Worm (Caenorhabditis elegans) whole organism, L1 larva: Measurements from ENCODE around the gene T01B7.5.

Experiments
- C04F5.9 ChIP-seq: sonication (generic microtip); optimal IDR thresholded peaks from 2 replicates; lab custom pipeline; 2016; ENCODE audit warnings: missing genetic modification characterization, missing compliant biosample characterization
- C16A3.4 ChIP-seq: fragments of 150-350 bp; optimal IDR thresholded peaks from 2 replicates; lab custom pipeline; 2014; ENCODE audit warnings: missing biosample characterization, missing genetic modification characterization
- C34B4.2 ChIP-seq: sonication (generic microtip); optimal IDR thresholded peaks from 2 replicates; lab custom pipeline; 2017; ENCODE audit warnings: mild to moderate bottlenecking, missing genetic modification characterization, missing compliant biosample characterization
- Y116A8C.19 ChIP-seq: sonication (generic microtip); optimal IDR thresholded peaks from 2 replicates; lab custom pipeline; 2016; ENCODE audit warnings: missing compliant biosample characterization, missing genetic modification characterization, borderline replicate concordance
- aly-2 ChIP-seq: fragments of 150-350 bp; optimal IDR thresholded peaks from 2 replicates; lab custom pipeline; 2014; ENCODE audit warnings: missing biosample characterization, missing genetic modification characterization
- blmp-1 ChIP-seq: fragments of 150-350 bp; optimal IDR thresholded peaks from 2 replicates; lab custom pipeline; 2014; ENCODE audit warnings: missing biosample characterization, missing genetic modification characterization
- ceh-82 ChIP-seq, 3 experiments: fragments of 150-350 bp in 1 of 3; sonication (generic microtip) in 2 of 3; optimal IDR thresholded peaks; 2 replicates each; lab custom pipeline; 2014 to 2017; ENCODE audit warnings: missing biosample characterization in 3 of 3, missing genetic modification characterization in 3 of 3
- efl-1 ChIP-seq, 4 experiments: fragments of 150-350 bp; optimal IDR thresholded peaks in 3 of 4; peaks in 1 of 4; 1 replicate in 1 of 4; 2 replicates in 3 of 4; lab custom pipeline; 2014; ENCODE audit warnings: missing biosample characterization in 2 of 4, missing genetic modification characterization in 2 of 4, missing genetic modification reagents in 2 of 4
- elt-2 ChIP-seq: sonication (generic microtip); optimal IDR thresholded peaks from 2 replicates; lab custom pipeline; 2016; ENCODE audit warnings: missing genetic modification characterization, mild to moderate bottlenecking, inconsistent platforms, missing compliant biosample characterization, missing genetic modification reagents
- elt-3 ChIP-seq, 6 experiments: fragments of 150-350 bp in 1 of 6; sonication (generic microtip); optimal IDR thresholded peaks; 2 replicates each; lab custom pipeline; 2017 to 2018; ENCODE audit warnings: missing biosample characterization in 6 of 6, missing genetic modification characterization in 6 of 6, inconsistent platforms in 1 of 6
- fkh-4 ChIP-seq: sonication (generic microtip); optimal IDR thresholded peaks from 2 replicates; lab custom pipeline; 2016; ENCODE audit warnings: missing compliant biosample characterization, missing genetic modification characterization, borderline replicate concordance
- fkh-8 ChIP-seq: sonication (generic microtip); optimal IDR thresholded peaks from 2 replicates; lab custom pipeline; 2016; ENCODE audit warnings: mild to moderate bottlenecking, missing genetic modification characterization, missing compliant biosample characterization
- fos-1 ChIP-seq: fragments of 150-350 bp; optimal IDR thresholded peaks from 2 replicates; lab custom pipeline; 2014; ENCODE audit warnings: missing biosample characterization, missing genetic modification characterization
- irx-1 ChIP-seq: sonication (generic microtip); optimal IDR thresholded peaks from 2 replicates; lab custom pipeline; 2016; ENCODE audit warnings: missing genetic modification characterization, missing compliant biosample characterization
- jun-1 ChIP-seq: fragments of 150-350 bp; optimal IDR thresholded peaks from 2 replicates; lab custom pipeline; 2014; ENCODE audit warnings: missing biosample characterization, missing genetic modification reagents, missing genetic modification characterization
- lin-13 ChIP-seq: fragments of 150-350 bp; optimal IDR thresholded peaks from 2 replicates; lab custom pipeline; 2014; ENCODE audit warnings: missing biosample characterization, missing genetic modification reagents, missing genetic modification characterization
- lin-14 ChIP-seq: fragments of 200-800 bp; sonication (Bioruptor generic); optimal IDR thresholded peaks from 2 replicates; lab custom pipeline; 2018; ENCODE audit warnings: mild to moderate bottlenecking, missing genetic modification characterization, moderate library complexity, missing compliant biosample characterization
- lin-35 ChIP-seq, 2 experiments: fragments of 150-350 bp; optimal IDR thresholded peaks; 2 replicates each; lab custom pipeline; 2014; ENCODE audit warnings: missing biosample characterization in 2 of 2, missing genetic modification characterization in 2 of 2, missing genetic modification reagents in 2 of 2
- lin-39 ChIP-seq: fragments of 150-350 bp; optimal IDR thresholded peaks from 2 replicates; lab custom pipeline; 2014; ENCODE audit warnings: missing biosample characterization, missing genetic modification reagents, missing genetic modification characterization
- lir-3 ChIP-seq: sonication (generic microtip); optimal IDR thresholded peaks from 2 replicates; lab custom pipeline; 2016; ENCODE audit warnings: mild to moderate bottlenecking, missing genetic modification characterization, moderate library complexity, missing compliant biosample characterization; ENCODE audit not compliant: poor library complexity
- lsy-2 ChIP-seq, 2 experiments: fragments of 150-350 bp; optimal IDR thresholded peaks; 2 replicates each; lab custom pipeline; 2014; ENCODE audit warnings: missing biosample characterization in 2 of 2, missing genetic modification characterization in 2 of 2
- mab-9 ChIP-seq: fragments of 200-800 bp; sonication (Bioruptor generic); IDR thresholded peaks from 2 replicates; pipeline ENCODE4 v1.3.6; 2022; ENCODE audit warnings: missing genetic modification reagents, missing genetic modification characterization, missing compliant biosample characterization
- mef-2 ChIP-seq: fragments of 150-350 bp; optimal IDR thresholded peaks from 2 replicates; lab custom pipeline; 2014; ENCODE audit warnings: missing biosample characterization, missing genetic modification characterization
- mep-1 ChIP-seq: fragments of 150-350 bp; optimal IDR thresholded peaks from 2 replicates; lab custom pipeline; 2014; ENCODE audit warnings: missing biosample characterization, missing genetic modification characterization
- nhr-20 ChIP-seq: sonication (generic microtip); optimal IDR thresholded peaks from 2 replicates; lab custom pipeline; 2016; ENCODE audit warnings: mild to moderate bottlenecking, missing genetic modification characterization, missing compliant biosample characterization
- nhr-28 ChIP-seq: fragments of 150-350 bp; optimal IDR thresholded peaks from 2 replicates; lab custom pipeline; 2014; ENCODE audit warnings: missing biosample characterization, missing genetic modification characterization
- nhr-47 ChIP-seq: sonication (generic microtip); optimal IDR thresholded peaks from 2 replicates; lab custom pipeline; 2016; ENCODE audit warnings: mild to moderate bottlenecking, missing genetic modification characterization, moderate library complexity, missing compliant biosample characterization
- nhr-71 ChIP-seq: sonication (generic microtip); optimal IDR thresholded peaks from 2 replicates; lab custom pipeline; 2016; ENCODE audit warnings: mild to moderate bottlenecking, missing genetic modification characterization, moderate library complexity, missing compliant biosample characterization
- nhr-76 ChIP-seq: sonication (generic microtip); optimal IDR thresholded peaks from 2 replicates; lab custom pipeline; 2017; ENCODE audit warnings: missing biosample characterization, missing genetic modification characterization
- nhr-84 ChIP-seq: sonication (generic microtip); optimal IDR thresholded peaks from 2 replicates; lab custom pipeline; 2017; ENCODE audit warnings: missing biosample characterization, missing genetic modification characterization
- nhr-85 ChIP-seq: sonication (generic microtip); peaks from one replicate; lab custom pipeline; 2016; ENCODE audit warnings: missing genetic modification characterization, inconsistent platforms, missing compliant biosample characterization
- pax-3 ChIP-seq: fragments of 200-800 bp; sonication (Bioruptor generic); optimal IDR thresholded peaks from 2 replicates; lab custom pipeline; 2018; ENCODE audit warnings: mild to moderate bottlenecking, missing genetic modification characterization, moderate library complexity, missing compliant biosample characterization
- rnt-1 ChIP-seq: sonication (generic microtip); optimal IDR thresholded peaks from 2 replicates; lab custom pipeline; 2016; ENCODE audit warnings: mild to moderate bottlenecking, missing genetic modification characterization, moderate library complexity, missing compliant biosample characterization
- skn-1 ChIP-seq: fragments of 150-350 bp; optimal IDR thresholded peaks from 2 replicates; lab custom pipeline; 2014; ENCODE audit warnings: missing biosample characterization, missing genetic modification characterization
- snpc-4 ChIP-seq: fragments of 150-350 bp; optimal IDR thresholded peaks from 2 replicates; lab custom pipeline; 2014; ENCODE audit warnings: missing biosample characterization, missing genetic modification characterization
- snu-23 ChIP-seq: sonication (generic microtip); optimal IDR thresholded peaks from 2 replicates; lab custom pipeline; 2016; ENCODE audit warnings: missing genetic modification characterization, missing compliant biosample characterization
- sup-37 ChIP-seq: fragments of 200-800 bp; sonication (Bioruptor generic); optimal IDR thresholded peaks from 2 replicates; lab custom pipeline; 2018; ENCODE audit warnings: mild to moderate bottlenecking, missing genetic modification characterization, missing compliant biosample characterization
- tlp-1 ChIP-seq: fragments of 150-350 bp; optimal IDR thresholded peaks from 2 replicates; lab custom pipeline; 2014; ENCODE audit warnings: missing biosample characterization, missing genetic modification characterization
- zag-1 ChIP-seq: fragments of 150-350 bp; optimal IDR thresholded peaks from 2 replicates; lab custom pipeline; 2014; ENCODE audit warnings: missing biosample characterization, missing genetic modification characterization
- ztf-4 ChIP-seq: fragments of 150-350 bp; optimal IDR thresholded peaks from 2 replicates; lab custom pipeline; 2014; ENCODE audit warnings: missing biosample characterization, missing genetic modification characterization

T01B7.5 gene

DNA sequence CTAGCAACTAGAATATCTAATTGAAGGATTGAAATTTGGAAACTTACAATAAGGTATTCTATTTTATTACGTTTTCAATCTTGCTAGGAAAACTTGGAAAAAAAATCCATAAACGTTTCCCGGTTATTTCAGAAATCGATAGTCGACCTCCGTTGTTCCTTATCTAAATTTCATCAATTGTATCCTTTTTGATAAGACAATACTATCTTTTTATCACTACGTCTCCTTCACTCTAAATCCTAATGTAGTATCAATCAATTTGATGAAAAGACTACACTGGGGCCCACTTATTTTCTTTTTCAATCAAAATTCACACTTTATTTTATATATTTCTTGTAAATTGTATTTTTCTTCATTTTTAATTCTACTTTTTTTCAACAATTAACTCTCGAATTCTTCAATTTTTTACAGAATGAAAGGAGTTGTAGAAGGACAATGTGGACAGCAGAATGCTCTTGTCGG is 12.2 kb upstream of the T01B7.5 start, which contains the start of gene prx-5:
Gene prx-5 (plus strand): TSS at position 412 of the 462 bp plus-strand sequence.
- peak in 1 of 2 experiments; percentile 7 for TF ChIP-seq lin-35 (GFP tag; optimal IDR thresholded peaks at IDR 0.05; lab: Kevin White, UChicago)
- no peak for TF ChIP-seq C16A3.4
- TF ChIP-seq blmp-1 = no peak
- no peak for TF ChIP-seq nhr-85 (tag; lab: Kevin White, UChicago)
- TF ChIP-seq elt-3 (tag; optimal IDR thresholded peaks at IDR 0.05; lab: Kevin White, UChicago) = peak in 1 of 6 experiments; percentile 67
- no peak for TF ChIP-seq snpc-4 (tag; lab: Kevin White, UChicago)
- TF ChIP-seq fos-1 (tag; lab: Kevin White, UChicago) = no peak
- TF ChIP-seq elt-2 (tag; lab: Kevin White, UChicago) = peak; percentile 16

DNA sequence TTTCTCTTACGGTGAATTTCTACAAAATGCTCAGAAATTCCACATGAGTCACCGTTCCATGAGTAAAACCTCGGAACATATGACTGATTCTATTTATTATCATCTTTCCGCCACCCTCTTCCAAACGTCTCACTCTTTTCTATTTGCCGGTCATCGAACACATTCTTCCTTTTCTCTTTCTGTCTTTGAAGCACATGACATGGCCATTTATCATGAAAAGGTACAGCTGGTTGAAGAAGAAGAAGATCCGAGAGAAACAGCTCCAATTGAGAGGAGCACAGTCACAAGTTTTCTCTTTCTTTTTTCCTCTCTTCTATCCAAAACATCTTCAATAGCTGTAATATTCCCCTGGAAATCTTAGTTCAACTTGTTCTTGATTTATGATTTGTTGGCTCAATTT is 9.6 kb upstream of the T01B7.5 start, which contains the start of gene cup-16:
Gene cup-16 (plus strand): TSS at position 132 of the 400 bp plus-strand sequence.
- peak; percentile 78 for TF ChIP-seq rnt-1 (tag; lab: Kevin White, UChicago)
- TF ChIP-seq jun-1 (tag; lab: Kevin White, UChicago) = no peak
- no peak for TF ChIP-seq lin-35 (GFP tag; optimal IDR thresholded peaks at IDR 0.05; lab: Kevin White, UChicago)
- peak; percentile 14 for TF ChIP-seq snu-23 (GFP tag; lab: Kevin White, UChicago)
- no peak for TF ChIP-seq lir-3 (tag; lab: Kevin White, UChicago)
- TF ChIP-seq Y116A8C.19 (tag; lab: Kevin White, UChicago) = no peak
- TF ChIP-seq ztf-4 (tag; lab: Kevin White, UChicago) = no peak
- no peak for TF ChIP-seq skn-1 (tag; lab: Kevin White, UChicago)
- TF ChIP-seq nhr-76 (tag; lab: Kevin White, UChicago) = no peak
- no peak for TF ChIP-seq nhr-84 (tag; lab: Kevin White, UChicago)
- TF ChIP-seq aly-2 (tag; lab: Kevin White, UChicago) = no peak
- TF ChIP-seq mab-9 (GFP tag; lab: Robert Waterston, UW) = no peak
- no peak for TF ChIP-seq snpc-4 (tag; lab: Kevin White, UChicago)
- no peak for TF ChIP-seq pax-3 (tag; lab: Kevin White, UChicago)
- no peak for TF ChIP-seq sup-37
- TF ChIP-seq fkh-4 (tag; lab: Kevin White, UChicago) = no peak
- no peak for TF ChIP-seq mep-1 (tag; lab: Kevin White, UChicago)
- no peak for TF ChIP-seq zag-1 (tag; lab: Kevin White, UChicago)
- peak; percentile 79 for TF ChIP-seq nhr-71 (tag; lab: Kevin White, UChicago)
- no peak for TF ChIP-seq irx-1 (tag; lab: Kevin White, UChicago)
- TF ChIP-seq C16A3.4 = no peak
- no peak for TF ChIP-seq efl-1 (optimal IDR thresholded peaks at IDR 0.05; lab: Kevin White, UChicago)
- peak in 1 of 2 experiments; percentile 88 for TF ChIP-seq efl-1 (GFP tag; optimal IDR thresholded peaks at IDR 0.05 in 1 of 2; lab: Kevin White, UChicago)
- TF ChIP-seq mef-2 (tag; lab: Kevin White, UChicago) = no peak
- TF ChIP-seq lin-39 (tag; lab: Kevin White, UChicago) = peak; percentile 65
- no peak for TF ChIP-seq ceh-82 (tag; optimal IDR thresholded peaks at IDR 0.05; lab: Kevin White, UChicago)
- peak; percentile 80 for TF ChIP-seq lin-14 (GFP tag; lab: Kevin White, UChicago)
- no peak for TF ChIP-seq tlp-1 (tag; lab: Kevin White, UChicago)
- no peak for TF ChIP-seq C34B4.2 (tag; lab: Kevin White, UChicago)
- peak; percentile 14 for TF ChIP-seq nhr-20 (tag; lab: Kevin White, UChicago)
- TF ChIP-seq nhr-28 (tag; lab: Kevin White, UChicago) = no peak
- peak; percentile 20 to 50 for TF ChIP-seq lsy-2 (tag; optimal IDR thresholded peaks at IDR 0.05; lab: Kevin White, UChicago)
- TF ChIP-seq elt-3 (tag; optimal IDR thresholded peaks at IDR 0.05; lab: Kevin White, UChicago) = no peak
- TF ChIP-seq C04F5.9 (tag; lab: Kevin White, UChicago) = no peak
- TF ChIP-seq lin-13 = no peak

DNA sequence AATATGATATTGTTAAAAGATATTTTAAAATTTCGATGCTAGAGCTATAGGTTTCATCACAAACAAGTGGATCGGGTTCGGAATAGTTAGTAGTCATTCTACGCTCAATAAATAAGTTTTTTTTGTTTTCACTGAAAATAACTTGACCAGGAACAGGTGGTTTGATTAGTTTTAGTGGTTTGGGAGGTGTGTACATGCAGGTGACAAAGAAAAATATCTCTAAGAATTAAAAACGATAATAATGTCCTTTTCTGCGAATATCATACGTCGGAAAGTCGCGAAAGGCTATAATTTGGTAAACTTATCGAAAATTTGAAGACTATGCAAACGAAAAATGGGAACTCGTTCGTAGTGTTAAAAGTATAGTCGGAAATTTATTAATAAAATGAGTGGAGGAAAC is 6.3 kb upstream of the T01B7.5 start, which contains the start of gene srg-15:
Gene srg-15 (minus strand): TSS at position 101 of the 400 bp plus-strand sequence.
- TF ChIP-seq ceh-82 (tag; optimal IDR thresholded peaks at IDR 0.05; lab: Kevin White, UChicago) = no peak
- no peak for TF ChIP-seq lir-3 (tag; lab: Kevin White, UChicago)
- TF ChIP-seq nhr-71 (tag; lab: Kevin White, UChicago) = peak; percentile 26
- TF ChIP-seq nhr-47 (tag; lab: Kevin White, UChicago) = peak; percentile 25
- peak; percentile 56 for TF ChIP-seq fkh-8
